Worm (Caenorhabditis elegans): Measurements from ENCODE around the gene Y38H6C.16.

Y38H6C.16 gene

ce11 chrV:20504997-20505396 is 34.1 kb downstream of the Y38H6C.16 start, which contains the start of gene Y38H6C.4:
TSS of gene Y38H6C.4 (minus strand) at chrV:20505097.
- no peak for TF ChIP-seq mep-1 (tag; optimal IDR thresholded peaks at IDR 0.05)
- TF ChIP-seq elt-1 (tag; optimal IDR thresholded peaks at IDR 0.05; ENCODE audit: borderline replicate concordance, insufficient read depth): no peak
- no peak for TF ChIP-seq lsy-2 (tag; optimal IDR thresholded peaks at IDR 0.05)

- TF ChIP-seq lsy-2 (tag; optimal IDR thresholded peaks at IDR 0.05): no peak
- TF ChIP-seq elt-3 (tag; optimal IDR thresholded peaks at IDR 0.05): no peak
- TF ChIP-seq lin-13 (tag; optimal IDR thresholded peaks at IDR 0.05): no peak
- no peak for TF ChIP-seq ceh-39 (tag; optimal IDR thresholded peaks at IDR 0.05)
- no peak for TF ChIP-seq nhr-76 (tag; optimal IDR thresholded peaks at IDR 0.05)
- TF ChIP-seq flh-1 (GFP tag; optimal IDR thresholded peaks at IDR 0.05): no peak
- no peak for TF ChIP-seq cnd-1 (tag; optimal IDR thresholded peaks at IDR 0.05)
- no peak for TF ChIP-seq lin-32 (GFP tag; optimal IDR thresholded peaks at IDR 0.05)
- no peak for TF ChIP-seq tbx-8 (GFP tag; optimal IDR thresholded peaks at IDR 0.05)
- no peak for TF ChIP-seq elt-1 (tag; optimal IDR thresholded peaks at IDR 0.05; ENCODE audit: borderline replicate concordance, insufficient read depth)
- TF ChIP-seq ceh-43 (GFP tag; optimal IDR thresholded peaks at IDR 0.05): no peak
- no peak for TF ChIP-seq drap-1 (GFP tag; optimal IDR thresholded peaks at IDR 0.05)
- no peak for TF ChIP-seq unc-39 (tag; optimal IDR thresholded peaks at IDR 0.05)
- TF ChIP-seq mab-5 (tag; optimal IDR thresholded peaks at IDR 0.05): no peak
- no peak for TF ChIP-seq nhr-28 (tag; optimal IDR thresholded peaks at IDR 0.05)
- no peak for TF ChIP-seq ham-2 (GFP tag; optimal IDR thresholded peaks at IDR 0.05)
- TF ChIP-seq bed-3 (GFP tag; optimal IDR thresholded peaks at IDR 0.05): no peak
- TF ChIP-seq ztf-11 (tag; optimal IDR thresholded peaks at IDR 0.05): no peak
- no peak for TF ChIP-seq blmp-1 (tag; optimal IDR thresholded peaks at IDR 0.05)
- no peak for TF ChIP-seq mls-2 (tag; optimal IDR thresholded peaks at IDR 0.05)
These were observed 38.7 kb downstream of the Y38H6C.16 start, which contains the start of gene dct-14 for ce11 chrV:20500405-20500804. TSS of gene dct-14 (minus strand) at chrV:20500505.

ce11 chrV:20499642-20500041 is 39.5 kb downstream of the Y38H6C.16 start:
- no peak for TF ChIP-seq nhr-76 (tag; optimal IDR thresholded peaks at IDR 0.05)
- no peak for TF ChIP-seq snpc-4 (tag; optimal IDR thresholded peaks at IDR 0.05)
- TF ChIP-seq blmp-1 (tag; optimal IDR thresholded peaks at IDR 0.05): no peak
- no peak for TF ChIP-seq cnd-1 (tag; optimal IDR thresholded peaks at IDR 0.05)

DNA sequence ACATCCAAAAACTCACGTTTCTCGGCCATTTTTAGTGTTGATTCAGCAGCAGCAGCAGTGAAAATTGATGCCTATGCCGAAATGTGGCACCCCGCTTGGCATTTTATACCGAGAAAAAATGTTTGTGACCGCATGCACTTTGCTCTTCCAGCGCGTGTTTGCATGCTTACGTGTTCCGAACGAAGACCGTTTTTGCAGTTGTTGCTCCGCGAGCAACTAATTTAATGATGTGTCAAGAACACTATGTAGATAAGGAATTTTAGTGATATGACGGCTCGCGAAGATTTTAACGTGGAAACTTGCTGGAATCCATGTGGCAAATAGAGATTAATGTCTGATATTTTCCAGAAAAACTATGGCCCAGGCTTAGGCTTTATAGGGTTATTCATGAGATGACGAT is 40.2 kb downstream of the Y38H6C.16 start, which contains the start of gene dct-16:
dct-16 (minus strand) TSS at position 78 of the 400 bp plus-strand sequence.
- TF ChIP-seq mab-5 (tag; optimal IDR thresholded peaks at IDR 0.05) (no peak), tbx-8 (GFP tag; optimal IDR thresholded peaks at IDR 0.05) (no peak), unc-62 (GFP tag; optimal IDR thresholded peaks at IDR 0.05) (no peak), ceh-43 (GFP tag; optimal IDR thresholded peaks at IDR 0.05) (no peak), snpc-4 (tag; optimal IDR thresholded peaks at IDR 0.05) (no peak), nhr-76 (tag; optimal IDR thresholded peaks at IDR 0.05) (no peak), unc-39 (tag; optimal IDR thresholded peaks at IDR 0.05) (no peak), lin-32 (GFP tag; optimal IDR thresholded peaks at IDR 0.05) (no peak), mls-2 (tag; optimal IDR thresholded peaks at IDR 0.05) (no peak), ces-1 (GFP tag; optimal IDR thresholded peaks at IDR 0.05) (no peak), zip-8 (tag; optimal IDR thresholded peaks at IDR 0.05) (no peak), M03D4.4 (tag; optimal IDR thresholded peaks at IDR 0.05) (no peak), ceh-83 (GFP tag; optimal IDR thresholded peaks at IDR 0.05) (no peak), ceh-39 (tag; optimal IDR thresholded peaks at IDR 0.05) (no peak), ztf-11 (tag; optimal IDR thresholded peaks at IDR 0.05) (no peak), mep-1 (tag; optimal IDR thresholded peaks at IDR 0.05) (no peak), unc-120 (tag; optimal IDR thresholded peaks at IDR 0.05; ENCODE audit: poor library complexity, severe bottlenecking) (no peak)

ce11 chrV:20497537-20497936 is 41.6 kb downstream of the Y38H6C.16 start:
- TF ChIP-seq blmp-1 (tag; optimal IDR thresholded peaks at IDR 0.05) (no peak), nhr-237 (tag; optimal IDR thresholded peaks at IDR 0.05) (no peak), pha-4 (tag; optimal IDR thresholded peaks at IDR 0.05) (no peak), drap-1 (GFP tag; optimal IDR thresholded peaks at IDR 0.05) (no peak), ztf-11 (tag; optimal IDR thresholded peaks at IDR 0.05) (no peak), mep-1 (tag; optimal IDR thresholded peaks at IDR 0.05) (no peak)
